Worm (Caenorhabditis elegans) whole organism, L4 larva: ENCODE data around the gene rnf-113.

Experiments
- D1046.2 ChIP-seq: fragments of 200-800 bp; sonication (Bioruptor generic); IDR thresholded peaks from 2 replicates; pipeline ENCODE4 v1.3.6; 2022; ENCODE audit warnings: missing genetic modification characterization, missing compliant biosample characterization
- F10B5.3 ChIP-seq: sonication (generic microtip); optimal IDR thresholded peaks from 2 replicates; lab custom pipeline; 2016; ENCODE audit warnings: mild to moderate bottlenecking, missing genetic modification characterization, missing compliant biosample characterization
- Y5F2A.4 ChIP-seq: fragments of 200-800 bp; sonication (Bioruptor generic); optimal IDR thresholded peaks from 2 replicates; lab custom pipeline; 2018; ENCODE audit warnings: mild to moderate bottlenecking, missing genetic modification characterization, missing compliant biosample characterization
- Y75B8A.6 ChIP-seq: fragments of 200-800 bp; sonication (Bioruptor generic); IDR thresholded peaks from 2 replicates; pipeline ENCODE4 v1.3.6; 2022; ENCODE audit warnings: missing genetic modification reagents, missing genetic modification characterization, missing compliant biosample characterization
- arid-1 ChIP-seq: fragments of 200-800 bp; sonication (Bioruptor generic); conservative IDR thresholded peaks from 2 replicates; pipeline ENCODE4 v1.3.6; 2022; ENCODE audit warnings: missing genetic modification reagents, missing genetic modification characterization, missing compliant biosample characterization
- attf-4 ChIP-seq: sonication (generic microtip); optimal IDR thresholded peaks from 3 replicates; lab custom pipeline; 2017; ENCODE audit warnings: missing biosample characterization, missing genetic modification characterization
- ceh-20 ChIP-seq: fragments of 200-800 bp; sonication (Bioruptor generic); IDR thresholded peaks from 2 replicates; pipeline ENCODE4 v1.3.6; 2022; ENCODE audit warnings: missing genetic modification reagents, missing genetic modification characterization, missing compliant biosample characterization
- ceh-32 ChIP-seq: sonication (generic microtip); optimal IDR thresholded peaks from 2 replicates; lab custom pipeline; 2016; ENCODE audit warnings: mild to moderate bottlenecking, missing genetic modification characterization, missing compliant biosample characterization; ENCODE audit not compliant: poor library complexity
- ceh-44 ChIP-seq: fragments of 200-800 bp; sonication (Bioruptor generic); IDR thresholded peaks from 2 replicates; pipeline ENCODE4 v1.3.6; 2022; ENCODE audit warnings: missing genetic modification reagents, missing genetic modification characterization, missing compliant biosample characterization
- ceh-62 ChIP-seq: sonication (generic microtip); optimal IDR thresholded peaks from 2 replicates; lab custom pipeline; 2017; ENCODE audit warnings: missing biosample characterization, missing genetic modification characterization
- cey-2 ChIP-seq: sonication (generic microtip); optimal IDR thresholded peaks from 3 replicates; lab custom pipeline; 2017; ENCODE audit warnings: missing genetic modification characterization, mild to moderate bottlenecking, missing compliant biosample characterization, antibody characterized with exemption, borderline replicate concordance; ENCODE audit not compliant: insufficient read depth
- daf-12 ChIP-seq: fragments of 150-350 bp; optimal IDR thresholded peaks from 2 replicates; lab custom pipeline; 2014; ENCODE audit warnings: missing biosample characterization, missing genetic modification reagents, missing genetic modification characterization
- daf-19 ChIP-seq: fragments of 200-800 bp; sonication (Bioruptor generic); conservative IDR thresholded peaks from 2 replicates; pipeline ENCODE4 v1.3.6; 2022; ENCODE audit warnings: missing genetic modification characterization, missing compliant biosample characterization
- dmd-6 ChIP-seq: fragments of 200-800 bp; sonication (Bioruptor generic); IDR thresholded peaks from 2 replicates; pipeline ENCODE4 v1.3.6; 2022; ENCODE audit warnings: missing genetic modification reagents, missing genetic modification characterization, missing compliant biosample characterization
- dmd-9 ChIP-seq: fragments of 200-800 bp; sonication (Bioruptor generic); IDR thresholded peaks from 2 replicates; pipeline ENCODE4 v1.3.6; 2022; ENCODE audit warnings: missing genetic modification reagents, missing genetic modification characterization, missing compliant biosample characterization
- duxl-1 ChIP-seq: sonication (generic microtip); optimal IDR thresholded peaks from 2 replicates; lab custom pipeline; 2016; ENCODE audit warnings: mild to moderate bottlenecking, missing genetic modification characterization, moderate library complexity, missing compliant biosample characterization; ENCODE audit not compliant: poor library complexity
- gei-8 ChIP-seq: fragments of 200-800 bp; sonication (Bioruptor generic); optimal IDR thresholded peaks from 2 replicates; lab custom pipeline; 2018; ENCODE audit warnings: mild to moderate bottlenecking, missing genetic modification characterization, missing compliant biosample characterization
- hif-1 ChIP-seq, 2 experiments: sonication (generic microtip); optimal IDR thresholded peaks; 2 replicates each; lab custom pipeline; 2016 to 2017; ENCODE audit warnings: missing compliant biosample characterization in 2 of 2, missing genetic modification characterization in 2 of 2, missing genetic modification reagents in 2 of 2, missing genotype in 2 of 2, mild to moderate bottlenecking in 1 of 2
- hmg-1.1 ChIP-seq: fragments of 200-800 bp; sonication (Bioruptor generic); IDR thresholded peaks from 2 replicates; pipeline ENCODE4 v1.3.6; 2022; ENCODE audit warnings: missing genetic modification reagents, missing genetic modification characterization, missing compliant biosample characterization
- jun-1 ChIP-seq: fragments of 150-350 bp; optimal IDR thresholded peaks from 2 replicates; lab custom pipeline; 2014; ENCODE audit warnings: missing biosample characterization, missing genetic modification reagents, missing genetic modification characterization
- lim-7 ChIP-seq: fragments of 200-800 bp; sonication (Bioruptor generic); IDR thresholded peaks from 2 replicates; pipeline ENCODE4 v1.3.6; 2022; ENCODE audit warnings: missing genetic modification characterization, missing compliant biosample characterization
- lin-38 ChIP-seq: fragments of 200-800 bp; sonication (Bioruptor generic); IDR thresholded peaks from 2 replicates; pipeline ENCODE4 v1.3.6; 2022; ENCODE audit warnings: missing genetic modification reagents, missing genetic modification characterization, missing compliant biosample characterization
- lsy-2 ChIP-seq, 2 experiments: fragments of 150-350 bp in 1 of 2; sonication (generic microtip) in 1 of 2; optimal IDR thresholded peaks; 2 replicates each; lab custom pipeline; 2014 to 2017; ENCODE audit warnings: missing biosample characterization in 2 of 2, missing genetic modification characterization in 2 of 2
- mdl-1 ChIP-seq, 2 experiments: fragments of 150-350 bp in 1 of 2; sonication (generic microtip) in 1 of 2; optimal IDR thresholded peaks; 2 replicates each; lab custom pipeline; 2014 to 2017; ENCODE audit warnings: missing biosample characterization in 2 of 2, missing genetic modification characterization in 2 of 2
- mep-1 ChIP-seq: fragments of 150-350 bp; sonication (generic microtip); optimal IDR thresholded peaks from 3 replicates; lab custom pipeline; 2014; ENCODE audit warnings: missing biosample characterization, missing genetic modification characterization
- mxl-2 ChIP-seq: fragments of 200-800 bp; sonication (Bioruptor generic); conservative IDR thresholded peaks from 2 replicates; pipeline ENCODE4 v1.3.6; 2022; ENCODE audit warnings: missing genetic modification reagents, missing genetic modification characterization, missing compliant biosample characterization
- mxl-3 ChIP-seq: fragments of 200-800 bp; sonication (Bioruptor generic); optimal IDR thresholded peaks from 2 replicates; lab custom pipeline; 2018; ENCODE audit warnings: mild to moderate bottlenecking, missing genetic modification characterization, missing compliant biosample characterization
- nhr-10 ChIP-seq: fragments of 150-350 bp; optimal IDR thresholded peaks from 2 replicates; lab custom pipeline; 2014; ENCODE audit warnings: missing biosample characterization, missing genetic modification characterization
- nhr-11 ChIP-seq: fragments of 150-350 bp; optimal IDR thresholded peaks from 2 replicates; lab custom pipeline; 2014; ENCODE audit warnings: missing biosample characterization, missing genetic modification characterization
- nhr-111 ChIP-seq: fragments of 200-800 bp; sonication (Bioruptor generic); optimal IDR thresholded peaks from 2 replicates; lab custom pipeline; 2018; ENCODE audit warnings: mild to moderate bottlenecking, missing genetic modification characterization, missing compliant biosample characterization
- nhr-25 ChIP-seq: sonication (generic microtip); optimal IDR thresholded peaks from 2 replicates; lab custom pipeline; 2017; ENCODE audit warnings: missing genetic modification characterization, mild to moderate bottlenecking, missing compliant biosample characterization, antibody characterized with exemption, moderate library complexity, borderline replicate concordance; ENCODE audit not compliant: insufficient read depth
- nhr-28 ChIP-seq: fragments of 150-350 bp; optimal IDR thresholded peaks from 2 replicates; lab custom pipeline; 2014; ENCODE audit warnings: missing biosample characterization, missing genetic modification characterization
- nhr-48 ChIP-seq: sonication (generic microtip); optimal IDR thresholded peaks from 2 replicates; lab custom pipeline; 2016; ENCODE audit warnings: mild to moderate bottlenecking, missing genetic modification characterization, missing compliant biosample characterization
- nhr-6 ChIP-seq: fragments of 150-350 bp; optimal IDR thresholded peaks from 2 replicates; lab custom pipeline; 2014; ENCODE audit warnings: missing biosample characterization, missing genetic modification characterization
- nhr-77 ChIP-seq: fragments of 150-350 bp; optimal IDR thresholded peaks from 2 replicates; lab custom pipeline; 2014; ENCODE audit warnings: missing biosample characterization, missing genetic modification characterization
- php-3 ChIP-seq: fragments of 200-800 bp; sonication (Bioruptor generic); IDR thresholded peaks from 2 replicates; pipeline ENCODE4 v1.3.6; 2022; ENCODE audit warnings: missing genetic modification reagents, missing genetic modification characterization, missing compliant biosample characterization
- rbr-2 ChIP-seq: sonication (generic microtip); optimal IDR thresholded peaks from 2 replicates; lab custom pipeline; 2016; ENCODE audit warnings: missing genotype, missing genetic modification characterization, missing compliant biosample characterization
- skn-1 ChIP-seq: fragments of 150-350 bp; optimal IDR thresholded peaks from 2 replicates; lab custom pipeline; 2014; ENCODE audit warnings: missing biosample characterization, missing genetic modification characterization
- snpc-4 ChIP-seq: fragments of 150-350 bp; optimal IDR thresholded peaks from 2 replicates; lab custom pipeline; 2014; ENCODE audit warnings: missing biosample characterization, missing genetic modification characterization
- spr-1 ChIP-seq: sonication (generic microtip); optimal IDR thresholded peaks from 2 replicates; lab custom pipeline; 2016; ENCODE audit warnings: mild to moderate bottlenecking, missing genetic modification characterization, missing compliant biosample characterization
- spr-3 ChIP-seq: fragments of 200-800 bp; sonication (Bioruptor generic); optimal IDR thresholded peaks from 2 replicates; lab custom pipeline; 2018; ENCODE audit warnings: mild to moderate bottlenecking, missing genetic modification characterization, missing compliant biosample characterization
- tag-97 ChIP-seq: fragments of 200-800 bp; sonication (Bioruptor generic); IDR thresholded peaks from 2 replicates; pipeline ENCODE4 v1.3.6; 2022; ENCODE audit warnings: missing genetic modification characterization, missing compliant biosample characterization
- vab-7 ChIP-seq: fragments of 200-800 bp; sonication (Bioruptor generic); IDR thresholded peaks from 2 replicates; pipeline ENCODE4 v1.3.6; 2022; ENCODE audit warnings: missing genetic modification reagents, missing genetic modification characterization, missing compliant biosample characterization
- zfp-2 ChIP-seq: sonication (generic microtip); optimal IDR thresholded peaks from 2 replicates; lab custom pipeline; 2016; ENCODE audit warnings: mild to moderate bottlenecking, missing genetic modification characterization, missing compliant biosample characterization
- ztf-7 ChIP-seq: fragments of 150-350 bp; optimal IDR thresholded peaks from 2 replicates; lab custom pipeline; 2014; ENCODE audit warnings: missing biosample characterization, missing genetic modification characterization

Gene rnf-113

ce11 chrIII:10759050-10760023 lies 1.9 kb upstream of the rnf-113 start, which contains the start of gene tasp-1 (continued):
- peak; percentile 99 for TF ChIP-seq nhr-25 (tag; lab: Kevin White, UChicago)
- peak; percentile 100 for TF ChIP-seq nhr-77
- peak; percentile 100 for TF ChIP-seq rbr-2 (tag; lab: Kevin White, UChicago)
- peak; percentile 98 for TF ChIP-seq jun-1 (tag; lab: Kevin White, UChicago)
- TF ChIP-seq nhr-111 (GFP tag; lab: Kevin White, UChicago): peak; percentile 98
- TF ChIP-seq ceh-62: peak; percentile 30
- TF ChIP-seq php-3 (GFP tag; lab: Robert Waterston, UW): peak; percentile 99
- TF ChIP-seq vab-7: peak; percentile 100
- TF ChIP-seq snpc-4: peak; percentile 66
- peak; percentile 99 for TF ChIP-seq spr-3 (GFP tag; lab: Kevin White, UChicago)
- peak; percentile 100 for TF ChIP-seq hmg-1.1 (GFP tag; lab: Robert Waterston, UW)
- peak; percentile 79 for TF ChIP-seq attf-4
- TF ChIP-seq dmd-6 (GFP tag; lab: Robert Waterston, UW): peak; percentile 100
- TF ChIP-seq nhr-11: peak; percentile 100
- TF ChIP-seq hif-1 (tag; optimal IDR thresholded peaks at IDR 0.05; lab: Kevin White, UChicago): peak; percentile 95 to 99
- peak; percentile 100 for TF ChIP-seq nhr-10 (tag; lab: Kevin White, UChicago)
- peak; percentile 98 for TF ChIP-seq ceh-44
- TF ChIP-seq F10B5.3: peak; percentile 91
- peak; percentile 98 for TF ChIP-seq spr-1 (tag; lab: Kevin White, UChicago)
- peak; percentile 88 for TF ChIP-seq cey-2 (tag; lab: Kevin White, UChicago)
- peak; percentile 99 for TF ChIP-seq lin-38 (GFP tag; lab: Robert Waterston, UW)
- peak; percentile 90 for TF ChIP-seq ceh-32 (tag; lab: Kevin White, UChicago)
- peak; percentile 100 for TF ChIP-seq nhr-6 (tag; lab: Kevin White, UChicago)
- TF ChIP-seq daf-12 (tag; lab: Kevin White, UChicago): no peak
- TF ChIP-seq lim-7 (GFP tag; lab: Robert Waterston, UW): peak; percentile 98
- TF ChIP-seq ceh-20 (GFP tag; lab: Robert Waterston, UW): peak; percentile 100
- TF ChIP-seq lsy-2 (tag; optimal IDR thresholded peaks at IDR 0.05; lab: Kevin White, UChicago): peak; percentile 98 to 99
- TF ChIP-seq ztf-7 (tag; lab: Kevin White, UChicago): peak; percentile 91
- TF ChIP-seq duxl-1 (tag; lab: Kevin White, UChicago): peak; percentile 98
- peak; percentile 93 for TF ChIP-seq zfp-2 (tag; lab: Kevin White, UChicago)
- TF ChIP-seq arid-1 (GFP tag; lab: Robert Waterston, UW): peak; percentile 99
- peak; percentile 100 for TF ChIP-seq mep-1 (tag; lab: Kevin White, UChicago)
- peak; percentile 99 for TF ChIP-seq dmd-9 (GFP tag; lab: Robert Waterston, UW)
- TF ChIP-seq D1046.2 (GFP tag; lab: Robert Waterston, UW): peak; percentile 98
- TF ChIP-seq daf-19 (GFP tag; lab: Robert Waterston, UW): peak; percentile 99
- TF ChIP-seq mdl-1 (tag; optimal IDR thresholded peaks at IDR 0.05; lab: Kevin White, UChicago): peak; percentile 98 to 100
- TF ChIP-seq mxl-3 (GFP tag; lab: Kevin White, UChicago): peak; percentile 100
- TF ChIP-seq skn-1: peak; percentile 98
- peak; percentile 96 for TF ChIP-seq tag-97 (GFP tag; lab: Robert Waterston, UW)
- TF ChIP-seq Y75B8A.6 (GFP tag; lab: Robert Waterston, UW): peak; percentile 99
- TF ChIP-seq nhr-48 (tag; lab: Kevin White, UChicago): peak; percentile 97
- peak; percentile 99 for TF ChIP-seq gei-8 (GFP tag; lab: Kevin White, UChicago)
- peak; percentile 96 for TF ChIP-seq Y5F2A.4 (GFP tag; lab: Kevin White, UChicago)
- TF ChIP-seq mxl-2 (GFP tag; lab: Robert Waterston, UW): peak; percentile 95
- TF ChIP-seq nhr-28 (tag; lab: Kevin White, UChicago): peak; percentile 100
